Worm (Caenorhabditis elegans) whole organism, L1 larva: Measurements from ENCODE around the gene ZK892.3.

Source experiments
- aha-1 ChIP-seq: fragments of 150-350 bp; optimal IDR thresholded peaks from 2 replicates; lab custom pipeline; 2014; ENCODE audit warnings: missing biosample characterization, missing genetic modification characterization
- aly-2 ChIP-seq: fragments of 150-350 bp; optimal IDR thresholded peaks from 2 replicates; lab custom pipeline; 2014; ENCODE audit warnings: missing biosample characterization, missing genetic modification characterization
- efl-3 ChIP-seq: fragments of 200-800 bp; sonication (Bioruptor generic); optimal IDR thresholded peaks from 2 replicates; lab custom pipeline; 2018; ENCODE audit warnings: mild to moderate bottlenecking, missing genetic modification characterization, missing compliant biosample characterization
- fos-1 ChIP-seq: fragments of 150-350 bp; optimal IDR thresholded peaks from 2 replicates; lab custom pipeline; 2014; ENCODE audit warnings: missing biosample characterization, missing genetic modification characterization
- lin-39 ChIP-seq: fragments of 150-350 bp; optimal IDR thresholded peaks from 2 replicates; lab custom pipeline; 2014; ENCODE audit warnings: missing biosample characterization, missing genetic modification reagents, missing genetic modification characterization
- nhr-11 ChIP-seq: fragments of 150-350 bp; optimal IDR thresholded peaks from 2 replicates; lab custom pipeline; 2014; ENCODE audit warnings: missing biosample characterization, missing genetic modification characterization
- nhr-237 ChIP-seq: fragments of 150-350 bp; optimal IDR thresholded peaks from 2 replicates; lab custom pipeline; 2014; ENCODE audit warnings: missing biosample characterization, missing genetic modification characterization
- snpc-4 ChIP-seq: fragments of 150-350 bp; optimal IDR thresholded peaks from 2 replicates; lab custom pipeline; 2014; ENCODE audit warnings: missing biosample characterization, missing genetic modification characterization
- tbx-2 ChIP-seq: sonication (generic microtip); optimal IDR thresholded peaks from 2 replicates; lab custom pipeline; 2016; ENCODE audit warnings: missing genetic modification characterization, missing compliant biosample characterization

DNA sequence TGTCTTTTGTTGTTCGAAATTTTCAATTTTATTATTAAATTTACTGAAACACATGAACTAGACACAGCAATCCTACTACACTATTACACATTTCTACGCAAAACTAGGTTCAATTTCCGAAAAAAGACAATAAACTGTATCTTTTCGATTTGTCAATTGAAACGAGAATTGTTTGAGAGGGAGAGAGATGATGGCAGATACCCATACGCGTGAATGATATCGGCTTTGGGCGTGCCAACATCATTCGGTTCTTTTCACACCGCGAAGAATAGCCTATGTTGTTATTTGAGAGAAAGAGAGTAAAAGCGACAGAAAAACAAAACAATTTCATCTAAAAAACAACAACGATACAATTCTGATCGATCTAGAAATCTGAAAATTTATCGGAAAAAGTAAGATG, 10.1 kb downstream of the ZK892.3 start:
- TF ChIP-seq lin-39 (tag; lab: Kevin White, UChicago): no peak
- TF ChIP-seq snpc-4: no peak
- no peak for TF ChIP-seq aly-2 (tag; lab: Kevin White, UChicago)
- no peak for TF ChIP-seq aha-1 (tag; lab: Kevin White, UChicago)
- no peak for TF ChIP-seq nhr-237 (tag; lab: Kevin White, UChicago)
- TF ChIP-seq tbx-2 (tag; lab: Kevin White, UChicago): no peak
- no peak for TF ChIP-seq fos-1
- no peak for TF ChIP-seq nhr-11 (tag; lab: Kevin White, UChicago)
- TF ChIP-seq efl-3 (GFP tag; lab: Kevin White, UChicago): no peak
